Worm (Caenorhabditis elegans) whole organism, L1 larva: Measurements from ENCODE around the gene lin-22.
A peak's percentile ranks its signal among the peaks of the same experiment; 100 is the strongest.

Experiments
- C04F5.9 ChIP-seq: sonication (generic microtip); optimal IDR thresholded peaks from 2 replicates; lab custom pipeline; 2016; ENCODE audit warnings: missing genetic modification characterization, missing compliant biosample characterization
- F16B12.6 ChIP-seq: fragments of 150-350 bp; optimal IDR thresholded peaks from 2 replicates; lab custom pipeline; 2014; ENCODE audit warnings: missing biosample characterization, missing genetic modification characterization
- Y116A8C.19 ChIP-seq: sonication (generic microtip); optimal IDR thresholded peaks from 2 replicates; lab custom pipeline; 2016; ENCODE audit warnings: missing compliant biosample characterization, missing genetic modification characterization, borderline replicate concordance
- ceh-63 ChIP-seq: fragments of 200-800 bp; sonication (Bioruptor generic); optimal IDR thresholded peaks from 2 replicates; lab custom pipeline; 2018; ENCODE audit warnings: mild to moderate bottlenecking, missing genetic modification characterization, missing compliant biosample characterization
- ceh-8 ChIP-seq: fragments of 200-800 bp; sonication (Bioruptor generic); optimal IDR thresholded peaks from 2 replicates; lab custom pipeline; 2018; ENCODE audit warnings: mild to moderate bottlenecking, missing genetic modification characterization, moderate library complexity, missing compliant biosample characterization
- ceh-82 ChIP-seq, 3 experiments: fragments of 150-350 bp in 1 of 3; sonication (generic microtip) in 2 of 3; optimal IDR thresholded peaks; 2 replicates each; lab custom pipeline; 2014 to 2017; ENCODE audit warnings: missing biosample characterization in 3 of 3, missing genetic modification characterization in 3 of 3
- ceh-88 ChIP-seq: fragments of 200-800 bp; sonication (Bioruptor generic); IDR thresholded peaks from 2 replicates; pipeline ENCODE4 v1.3.6; 2022; ENCODE audit warnings: missing genetic modification characterization, missing compliant biosample characterization
- ces-1 ChIP-seq: fragments of 150-350 bp; optimal IDR thresholded peaks from 2 replicates; lab custom pipeline; 2014; ENCODE audit warnings: missing biosample characterization, missing genetic modification reagents, missing genetic modification characterization
- dsc-1 ChIP-seq: sonication (generic microtip); optimal IDR thresholded peaks from 2 replicates; lab custom pipeline; 2016; ENCODE audit warnings: mild to moderate bottlenecking, missing genetic modification characterization, missing compliant biosample characterization
- efl-1 ChIP-seq, 4 experiments: fragments of 150-350 bp; optimal IDR thresholded peaks in 3 of 4; peaks in 1 of 4; 1 replicate in 1 of 4; 2 replicates in 3 of 4; lab custom pipeline; 2014; ENCODE audit warnings: missing biosample characterization in 2 of 4, missing genetic modification characterization in 2 of 4, missing genetic modification reagents in 2 of 4
- egl-13 ChIP-seq: sonication (generic microtip); optimal IDR thresholded peaks from 2 replicates; lab custom pipeline; 2016; ENCODE audit warnings: missing genotype, missing genetic modification reagents, missing genetic modification characterization, missing compliant biosample characterization
- egl-27 ChIP-seq, 2 experiments: fragments of 150-350 bp in 1 of 2; sonication (generic microtip); optimal IDR thresholded peaks; 3 replicates each; lab custom pipeline; 2017 to 2018; ENCODE audit warnings: missing biosample characterization in 2 of 2, missing genetic modification characterization in 2 of 2, missing genetic modification reagents in 2 of 2
- elt-2 ChIP-seq: sonication (generic microtip); optimal IDR thresholded peaks from 2 replicates; lab custom pipeline; 2016; ENCODE audit warnings: missing genetic modification characterization, mild to moderate bottlenecking, inconsistent platforms, missing compliant biosample characterization, missing genetic modification reagents
- ets-5 ChIP-seq: fragments of 200-800 bp; sonication (Bioruptor generic); IDR thresholded peaks from 2 replicates; pipeline ENCODE4 v1.3.6; 2022; ENCODE audit warnings: missing genetic modification characterization, missing compliant biosample characterization
- fkh-4 ChIP-seq: sonication (generic microtip); optimal IDR thresholded peaks from 2 replicates; lab custom pipeline; 2016; ENCODE audit warnings: missing compliant biosample characterization, missing genetic modification characterization, borderline replicate concordance
- fkh-8 ChIP-seq: sonication (generic microtip); optimal IDR thresholded peaks from 2 replicates; lab custom pipeline; 2016; ENCODE audit warnings: mild to moderate bottlenecking, missing genetic modification characterization, missing compliant biosample characterization
- fos-1 ChIP-seq: fragments of 150-350 bp; optimal IDR thresholded peaks from 2 replicates; lab custom pipeline; 2014; ENCODE audit warnings: missing biosample characterization, missing genetic modification characterization
- hlh-4 ChIP-seq: sonication (generic microtip); optimal IDR thresholded peaks from 2 replicates; lab custom pipeline; 2016; ENCODE audit warnings: mild to moderate bottlenecking, missing genetic modification characterization, missing compliant biosample characterization
- irx-1 ChIP-seq: sonication (generic microtip); optimal IDR thresholded peaks from 2 replicates; lab custom pipeline; 2016; ENCODE audit warnings: missing genetic modification characterization, missing compliant biosample characterization
- isw-1 ChIP-seq: fragments of 200-800 bp; sonication (Bioruptor generic); IDR thresholded peaks from 2 replicates; pipeline ENCODE4 v1.3.6; 2022; ENCODE audit warnings: missing genetic modification characterization, missing compliant biosample characterization
- lin-14 ChIP-seq: fragments of 200-800 bp; sonication (Bioruptor generic); optimal IDR thresholded peaks from 2 replicates; lab custom pipeline; 2018; ENCODE audit warnings: mild to moderate bottlenecking, missing genetic modification characterization, moderate library complexity, missing compliant biosample characterization
- lin-15B ChIP-seq: fragments of 150-350 bp; sonication (generic microtip); optimal IDR thresholded peaks from 3 replicates; lab custom pipeline; 2014; ENCODE audit warnings: missing biosample characterization, missing genetic modification characterization
- lsy-2 ChIP-seq, 2 experiments: fragments of 150-350 bp; optimal IDR thresholded peaks; 2 replicates each; lab custom pipeline; 2014; ENCODE audit warnings: missing biosample characterization in 2 of 2, missing genetic modification characterization in 2 of 2
- mdl-1 ChIP-seq, 2 experiments: fragments of 150-350 bp; optimal IDR thresholded peaks; 2 replicates each; lab custom pipeline; 2014 to 2017; ENCODE audit warnings: missing biosample characterization in 2 of 2, missing genetic modification characterization in 2 of 2, inconsistent platforms in 1 of 2
- mef-2 ChIP-seq: fragments of 150-350 bp; optimal IDR thresholded peaks from 2 replicates; lab custom pipeline; 2014; ENCODE audit warnings: missing biosample characterization, missing genetic modification characterization
- mep-1 ChIP-seq: fragments of 150-350 bp; optimal IDR thresholded peaks from 2 replicates; lab custom pipeline; 2014; ENCODE audit warnings: missing biosample characterization, missing genetic modification characterization
- nhr-11 ChIP-seq: fragments of 150-350 bp; optimal IDR thresholded peaks from 2 replicates; lab custom pipeline; 2014; ENCODE audit warnings: missing biosample characterization, missing genetic modification characterization
- nhr-12 ChIP-seq: sonication (generic microtip); optimal IDR thresholded peaks from 2 replicates; lab custom pipeline; 2017; ENCODE audit warnings: missing biosample characterization, missing genetic modification characterization
- nhr-19 ChIP-seq: fragments of 200-800 bp; sonication (Bioruptor generic); conservative IDR thresholded peaks from 2 replicates; pipeline ENCODE4 v1.3.6; 2022; ENCODE audit warnings: missing genetic modification characterization, missing compliant biosample characterization
- nhr-20 ChIP-seq: sonication (generic microtip); optimal IDR thresholded peaks from 2 replicates; lab custom pipeline; 2016; ENCODE audit warnings: mild to moderate bottlenecking, missing genetic modification characterization, missing compliant biosample characterization
- nhr-28 ChIP-seq: fragments of 150-350 bp; optimal IDR thresholded peaks from 2 replicates; lab custom pipeline; 2014; ENCODE audit warnings: missing biosample characterization, missing genetic modification characterization
- nhr-47 ChIP-seq: sonication (generic microtip); optimal IDR thresholded peaks from 2 replicates; lab custom pipeline; 2016; ENCODE audit warnings: mild to moderate bottlenecking, missing genetic modification characterization, moderate library complexity, missing compliant biosample characterization
- nhr-71 ChIP-seq: sonication (generic microtip); optimal IDR thresholded peaks from 2 replicates; lab custom pipeline; 2016; ENCODE audit warnings: mild to moderate bottlenecking, missing genetic modification characterization, moderate library complexity, missing compliant biosample characterization
- nhr-76 ChIP-seq: sonication (generic microtip); optimal IDR thresholded peaks from 2 replicates; lab custom pipeline; 2017; ENCODE audit warnings: missing biosample characterization, missing genetic modification characterization
- nhr-85 ChIP-seq: sonication (generic microtip); peaks from one replicate; lab custom pipeline; 2016; ENCODE audit warnings: missing genetic modification characterization, inconsistent platforms, missing compliant biosample characterization
- pag-3 ChIP-seq: sonication (generic microtip); optimal IDR thresholded peaks from 2 replicates; lab custom pipeline; 2017; ENCODE audit warnings: missing genetic modification characterization, mild to moderate bottlenecking, missing compliant biosample characterization, antibody characterized with exemption, borderline replicate concordance; ENCODE audit not compliant: insufficient read depth
- pqm-1 ChIP-seq: sonication (generic microtip); optimal IDR thresholded peaks from 3 replicates; lab custom pipeline; 2017; ENCODE audit warnings: missing biosample characterization, missing genetic modification characterization
- rnt-1 ChIP-seq: sonication (generic microtip); optimal IDR thresholded peaks from 2 replicates; lab custom pipeline; 2016; ENCODE audit warnings: mild to moderate bottlenecking, missing genetic modification characterization, moderate library complexity, missing compliant biosample characterization
- skn-1 ChIP-seq: fragments of 150-350 bp; optimal IDR thresholded peaks from 2 replicates; lab custom pipeline; 2014; ENCODE audit warnings: missing biosample characterization, missing genetic modification characterization
- snpc-4 ChIP-seq: fragments of 150-350 bp; optimal IDR thresholded peaks from 2 replicates; lab custom pipeline; 2014; ENCODE audit warnings: missing biosample characterization, missing genetic modification characterization
- snu-23 ChIP-seq: sonication (generic microtip); optimal IDR thresholded peaks from 2 replicates; lab custom pipeline; 2016; ENCODE audit warnings: missing genetic modification characterization, missing compliant biosample characterization
- sptf-1 ChIP-seq: fragments of 150-350 bp; optimal IDR thresholded peaks from 2 replicates; lab custom pipeline; 2014; ENCODE audit warnings: missing biosample characterization, missing genetic modification characterization
- sup-37 ChIP-seq: fragments of 200-800 bp; sonication (Bioruptor generic); optimal IDR thresholded peaks from 2 replicates; lab custom pipeline; 2018; ENCODE audit warnings: mild to moderate bottlenecking, missing genetic modification characterization, missing compliant biosample characterization
- swsn-7 ChIP-seq: sonication (generic microtip); optimal IDR thresholded peaks from 2 replicates; lab custom pipeline; 2016; ENCODE audit warnings: missing genetic modification characterization, missing compliant biosample characterization
- tbx-2 ChIP-seq: sonication (generic microtip); optimal IDR thresholded peaks from 2 replicates; lab custom pipeline; 2016; ENCODE audit warnings: missing genetic modification characterization, missing compliant biosample characterization
- unc-86 ChIP-seq: sonication (generic microtip); optimal IDR thresholded peaks from 2 replicates; lab custom pipeline; 2016; ENCODE audit warnings: missing genetic modification characterization, missing compliant biosample characterization
- unc-98 ChIP-seq: fragments of 200-800 bp; sonication (Bioruptor generic); IDR thresholded peaks from 2 replicates; pipeline ENCODE4 v1.3.6; 2022; ENCODE audit warnings: missing genetic modification characterization, missing compliant biosample characterization
- xbp-1 ChIP-seq: sonication (generic microtip); optimal IDR thresholded peaks from 2 replicates; lab custom pipeline; 2016; ENCODE audit warnings: missing genetic modification characterization, missing compliant biosample characterization
- zag-1 ChIP-seq: fragments of 150-350 bp; optimal IDR thresholded peaks from 2 replicates; lab custom pipeline; 2014; ENCODE audit warnings: missing biosample characterization, missing genetic modification characterization
- ztf-4 ChIP-seq: fragments of 150-350 bp; optimal IDR thresholded peaks from 2 replicates; lab custom pipeline; 2014; ENCODE audit warnings: missing biosample characterization, missing genetic modification characterization

Gene lin-22

DNA sequence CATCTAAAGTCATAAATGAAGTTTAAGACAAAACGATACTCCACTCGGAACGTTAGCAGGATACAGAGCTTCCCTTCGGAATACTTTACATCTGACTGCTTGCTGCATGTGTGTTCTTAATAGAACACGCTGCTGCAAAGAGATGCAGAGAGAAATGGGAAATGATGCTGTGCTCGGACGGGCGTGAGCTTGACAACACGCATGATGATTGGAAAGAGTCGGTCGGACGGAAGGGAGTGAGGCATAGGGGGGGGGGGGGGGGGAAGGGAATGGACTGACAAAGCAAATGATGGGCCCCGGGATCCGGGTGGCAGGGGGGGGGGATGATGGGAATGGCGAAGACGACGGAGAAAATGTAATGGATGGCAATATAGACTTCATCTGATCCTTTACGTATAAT is 22.2 kb upstream of the lin-22 start:
- TF ChIP-seq lin-14 (GFP tag; lab: Kevin White, UChicago): peak; percentile 73
- TF ChIP-seq dsc-1 (tag; lab: Kevin White, UChicago): no peak
- no peak for TF ChIP-seq pag-3 (tag; lab: Kevin White, UChicago)
- no peak for TF ChIP-seq nhr-76 (tag; lab: Kevin White, UChicago)
- no peak for TF ChIP-seq lin-15B
- no peak for TF ChIP-seq nhr-71 (tag; lab: Kevin White, UChicago)
- TF ChIP-seq ceh-82 (tag; optimal IDR thresholded peaks at IDR 0.05; lab: Kevin White, UChicago): peak in 1 of 3 experiments; percentile 11
- no peak for TF ChIP-seq efl-1 (optimal IDR thresholded peaks at IDR 0.05; lab: Kevin White, UChicago)
- TF ChIP-seq efl-1 (GFP tag; optimal IDR thresholded peaks at IDR 0.05 in 1 of 2; lab: Kevin White, UChicago): peak in 1 of 2 experiments; percentile 6
- TF ChIP-seq rnt-1: peak; percentile 34
- no peak for TF ChIP-seq nhr-19 (GFP tag; lab: Robert Waterston, UW)
- peak; percentile 61 for TF ChIP-seq ceh-8 (GFP tag; lab: Kevin White, UChicago)
- peak; percentile 8 for TF ChIP-seq mep-1 (tag; lab: Kevin White, UChicago)

- TF ChIP-seq lin-15B (no peak), efl-1 (optimal IDR thresholded peaks at IDR 0.05; lab: Kevin White, UChicago) (peak in 1 of 2 experiments; percentile 30), efl-1 (GFP tag; optimal IDR thresholded peaks at IDR 0.05 in 1 of 2; lab: Kevin White, UChicago) (peak in 1 of 2 experiments; percentile 73), swsn-7 (tag; lab: Kevin White, UChicago) (peak; percentile 58), irx-1 (tag; lab: Kevin White, UChicago) (no peak), fkh-8 (tag; lab: Kevin White, UChicago) (peak; percentile 69), F16B12.6 (no peak), xbp-1 (peak; percentile 39), snu-23 (peak; percentile 52), egl-13 (tag; lab: Kevin White, UChicago) (peak; percentile 3), hlh-4 (tag; lab: Kevin White, UChicago) (no peak), tbx-2 (tag; lab: Kevin White, UChicago) (peak; percentile 54), egl-27 (tag; optimal IDR thresholded peaks at IDR 0.05; lab: Kevin White, UChicago) (no peak), elt-2 (tag; lab: Kevin White, UChicago) (no peak), fkh-4 (tag; lab: Kevin White, UChicago) (no peak), unc-98 (no peak), snpc-4 (tag; lab: Kevin White, UChicago) (no peak), fos-1 (tag; lab: Kevin White, UChicago) (no peak), ceh-63 (GFP tag; lab: Kevin White, UChicago) (no peak), unc-86 (tag; lab: Kevin White, UChicago) (peak; percentile 70), zag-1 (tag; lab: Kevin White, UChicago) (no peak), pqm-1 (no peak), sup-37 (no peak), nhr-85 (peak; percentile 68), lsy-2 (tag; optimal IDR thresholded peaks at IDR 0.05; lab: Kevin White, UChicago) (peak in 1 of 2 experiments; percentile 32), ets-5 (no peak), mef-2 (tag; lab: Kevin White, UChicago) (no peak), skn-1 (tag; lab: Kevin White, UChicago) (peak; percentile 26), sptf-1 (tag; lab: Kevin White, UChicago) (no peak), nhr-12 (tag; lab: Kevin White, UChicago) (no peak), ces-1 (GFP tag; lab: Kevin White, UChicago) (no peak), nhr-47 (tag; lab: Kevin White, UChicago) (peak; percentile 55), isw-1 (peak; percentile 39), dsc-1 (tag; lab: Kevin White, UChicago) (no peak), Y116A8C.19 (tag; lab: Kevin White, UChicago) (no peak), C04F5.9 (tag; lab: Kevin White, UChicago) (no peak), ceh-88 (GFP tag; lab: Robert Waterston, UW) (0 out of 2 replicates have a peak, but pooled peaks have one; percentile 34), nhr-28 (tag; lab: Kevin White, UChicago) (no peak), nhr-11 (no peak), nhr-20 (peak; percentile 30), ztf-4 (tag; lab: Kevin White, UChicago) (no peak), mdl-1 (tag; optimal IDR thresholded peaks at IDR 0.05; lab: Kevin White, UChicago) (no peak)
Observed at ce11 chrIV:2998597-2999161, 20.9 kb upstream of the lin-22 start.
